Fruit fly (Drosophila melanogaster): ENCODE measurements around the gene Prosbeta4R1.

Gene Prosbeta4R1

dm6 chr2L:2636326-2637001, 16.4 kb upstream of the Prosbeta4R1 start:
- TF ChIP-seq EcR (GFP tag; optimal IDR thresholded peaks at IDR 0.05), result no peak
- no peak for TF ChIP-seq Pif1A (GFP tag; optimal IDR thresholded peaks at IDR 0.05)

DNA sequence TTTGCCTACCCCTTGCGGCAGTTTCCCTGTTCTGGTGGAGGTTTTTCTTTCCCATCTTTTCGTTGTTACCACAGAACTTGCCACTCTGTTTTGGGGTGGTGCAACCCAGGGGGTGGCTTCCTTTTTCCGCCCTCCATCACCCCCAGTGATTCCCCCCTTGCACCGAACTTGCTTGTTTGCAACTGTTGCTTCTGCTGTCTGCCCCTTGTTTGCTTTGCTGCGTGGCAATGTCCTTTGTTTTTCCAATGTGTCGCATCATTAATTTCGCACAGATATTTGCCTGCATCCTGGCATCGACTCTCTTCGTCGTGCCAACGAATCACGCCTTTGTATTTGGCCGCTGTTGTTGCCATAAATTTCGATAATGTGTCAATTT, 15.9 kb upstream of the Prosbeta4R1 start:
- TF ChIP-seq fd96Ca (GFP tag; IDR thresholded peaks at IDR 0.05), result no peak
- no peak for TF ChIP-seq rn (GFP tag; IDR thresholded peaks at IDR 0.05)
- no peak for TF ChIP-seq gl (tag; optimal IDR thresholded peaks at IDR 0.05)
- no peak for TF ChIP-seq CG13204 (GFP tag; optimal IDR thresholded peaks at IDR 0.05)
- no peak for TF ChIP-seq CG14655 (GFP tag; optimal IDR thresholded peaks at IDR 0.05)
- no peak for TF ChIP-seq Pif1B (GFP tag; optimal IDR thresholded peaks at IDR 0.05)
- no peak for TF ChIP-seq Ets98B (GFP tag; IDR thresholded peaks at IDR 0.05)

DNA sequence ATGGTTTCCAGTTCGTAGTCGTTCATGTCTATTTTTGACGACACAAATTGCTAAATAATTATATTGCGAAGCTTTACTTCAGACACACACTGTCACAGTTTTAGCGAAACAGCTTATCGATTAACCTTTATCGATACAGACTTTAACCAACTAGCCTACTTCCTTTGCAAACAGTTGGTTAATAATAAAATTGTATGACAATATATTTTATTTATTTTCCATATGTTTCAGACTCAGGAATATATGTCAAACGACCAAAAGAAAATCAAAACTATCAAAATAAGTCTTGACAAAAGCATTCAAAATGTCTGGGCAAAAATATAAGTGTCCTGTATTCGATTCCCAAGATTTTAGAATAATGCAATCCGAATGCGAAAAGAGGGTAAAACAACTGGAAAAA, 5.2 kb upstream of the Prosbeta4R1 start, which contains the start of the genes CG9962 and CG43851:
CG9962 (minus strand) TSS at position 101 of the 400 bp plus-strand sequence.
CG43851 (plus strand) TSS at position 267 of the 400 bp plus-strand sequence.
- TF ChIP-seq CG8159 (tag; optimal IDR thresholded peaks at IDR 0.05) (no peak), CG34367 (tag; optimal IDR thresholded peaks at IDR 0.05) (no peak)

- no peak for TF ChIP-seq D1 (tag; optimal IDR thresholded peaks at IDR 0.05)
- TF ChIP-seq CG9948 (tag; optimal IDR thresholded peaks at IDR 0.05), result no peak
- TF ChIP-seq CG15710 (tag; optimal IDR thresholded peaks at IDR 0.05), result no peak
- no peak for TF ChIP-seq CG12605 (GFP tag; IDR thresholded peaks at IDR 0.05)
- no peak for TF ChIP-seq CG32121 (GFP tag; IDR thresholded peaks at IDR 0.05)
- no peak for TF ChIP-seq rn (GFP tag; IDR thresholded peaks at IDR 0.05)
- no peak for TF ChIP-seq EcR (GFP tag; optimal IDR thresholded peaks at IDR 0.05)
- TF ChIP-seq CG10348 (GFP tag; IDR thresholded peaks at IDR 0.05), result no peak
Measured at dm6 chr2L:2652314-2652713, 532 bp upstream of the Prosbeta4R1 start, which contains the start of gene CG33125. Gene CG33125 (minus strand): TSS chr2L:2652414.

- no peak for TF ChIP-seq CG14655 (GFP tag; optimal IDR thresholded peaks at IDR 0.05)
- TF ChIP-seq CG12605 (GFP tag; IDR thresholded peaks at IDR 0.05), result no peak
- TF ChIP-seq EcR (GFP tag; optimal IDR thresholded peaks at IDR 0.05), result no peak
- TF ChIP-seq gl (tag; optimal IDR thresholded peaks at IDR 0.05), result no peak
- TF ChIP-seq CG4496 (GFP tag; IDR thresholded peaks at IDR 0.05), result no peak
- no peak for TF ChIP-seq CG8301 (tag; optimal IDR thresholded peaks at IDR 0.05)
- no peak for TF ChIP-seq CG13204 (GFP tag; optimal IDR thresholded peaks at IDR 0.05)
- TF ChIP-seq CG34367 (tag; optimal IDR thresholded peaks at IDR 0.05), result no peak
- TF ChIP-seq rn (GFP tag; IDR thresholded peaks at IDR 0.05), result no peak
- TF ChIP-seq Pif1A (GFP tag; optimal IDR thresholded peaks at IDR 0.05), result no peak
- no peak for TF ChIP-seq CG10348 (GFP tag; IDR thresholded peaks at IDR 0.05)
- no peak for TF ChIP-seq fd96Ca (GFP tag; IDR thresholded peaks at IDR 0.05)
- TF ChIP-seq CG15710 (tag; optimal IDR thresholded peaks at IDR 0.05), result no peak
- TF ChIP-seq Ets98B (GFP tag; IDR thresholded peaks at IDR 0.05), result no peak
- no peak for TF ChIP-seq Pif1B (GFP tag; optimal IDR thresholded peaks at IDR 0.05)
- no peak for TF ChIP-seq D1 (tag; optimal IDR thresholded peaks at IDR 0.05)
- TF ChIP-seq Snoo (tag; optimal IDR thresholded peaks at IDR 0.05), result no peak
- TF ChIP-seq CG17806 (tag; optimal IDR thresholded peaks at IDR 0.05), result no peak
- TF ChIP-seq CG8159 (tag; optimal IDR thresholded peaks at IDR 0.05), result no peak
- no peak for TF ChIP-seq CG32121 (GFP tag; IDR thresholded peaks at IDR 0.05)
Measured at dm6 chr2L:2653749-2654148, 903 bp downstream of the Prosbeta4R1 start, which contains the start of gene Or23a. Gene Or23a (plus strand): TSS chr2L:2654049.

dm6 chr2L:2655094-2655493, 2.2 kb downstream of the Prosbeta4R1 start, which contains the start of gene Prosbeta4R2:
Gene Prosbeta4R2 (plus strand): TSS chr2L:2655394.
- no peak for TF ChIP-seq Ets98B (GFP tag; IDR thresholded peaks at IDR 0.05)
- no peak for TF ChIP-seq fd96Ca (GFP tag; IDR thresholded peaks at IDR 0.05)
- no peak for TF ChIP-seq CG8301 (tag; optimal IDR thresholded peaks at IDR 0.05)
- no peak for TF ChIP-seq CG10348 (GFP tag; IDR thresholded peaks at IDR 0.05)
- no peak for TF ChIP-seq CG4496 (GFP tag; IDR thresholded peaks at IDR 0.05)
- no peak for TF ChIP-seq CG14655 (GFP tag; optimal IDR thresholded peaks at IDR 0.05)
- no peak for TF ChIP-seq CG8159 (tag; optimal IDR thresholded peaks at IDR 0.05)
- no peak for TF ChIP-seq rn (GFP tag; IDR thresholded peaks at IDR 0.05)
- no peak for TF ChIP-seq D1 (tag; optimal IDR thresholded peaks at IDR 0.05)
- no peak for TF ChIP-seq gl (tag; optimal IDR thresholded peaks at IDR 0.05)
- no peak for TF ChIP-seq CG32121 (GFP tag; IDR thresholded peaks at IDR 0.05)
- TF ChIP-seq CG17806 (tag; optimal IDR thresholded peaks at IDR 0.05), result no peak
- no peak for TF ChIP-seq EcR (GFP tag; optimal IDR thresholded peaks at IDR 0.05)
- no peak for TF ChIP-seq CG13204 (GFP tag; optimal IDR thresholded peaks at IDR 0.05)
- TF ChIP-seq Pif1B (GFP tag; optimal IDR thresholded peaks at IDR 0.05), result no peak
- no peak for TF ChIP-seq CG34367 (tag; optimal IDR thresholded peaks at IDR 0.05)
- TF ChIP-seq CG9948 (tag; optimal IDR thresholded peaks at IDR 0.05), result no peak
- TF ChIP-seq Pif1A (GFP tag; optimal IDR thresholded peaks at IDR 0.05), result no peak
- TF ChIP-seq CG15710 (tag; optimal IDR thresholded peaks at IDR 0.05), result no peak
- TF ChIP-seq Snoo (tag; optimal IDR thresholded peaks at IDR 0.05), result no peak

- no peak for TF ChIP-seq CG32121 (GFP tag; IDR thresholded peaks at IDR 0.05)
Measured at dm6 chr2L:2664762-2665161, 11.9 kb downstream of the Prosbeta4R1 start, which contains the start of gene Trf4. Gene Trf4 (plus strand): TSS chr2L:2665062.

Data from whole organism, pupa.